Fruit fly (Drosophila melanogaster) whole organism, adult: ENCODE measurements around the gene CG13670.

Experiments used
- CG11617 ChIP-seq: fragments of 200-800 bp; sonication (Bioruptor generic); optimal IDR thresholded peaks from 2 replicates; lab custom pipeline; 2017; ENCODE audit warnings: mild to moderate bottlenecking, missing biosample characterization, missing genetic modification reagents, missing genetic modification characterization
- CG12768 ChIP-seq: fragments of 200-800 bp; sonication (Bioruptor generic); optimal IDR thresholded peaks from 2 replicates; lab custom pipeline; 2017; ENCODE audit warnings: missing biosample characterization, missing genetic modification characterization, mild to moderate bottlenecking, moderate library complexity, missing genetic modification reagents
- CG14711 ChIP-seq: fragments of 200-800 bp; sonication (Bioruptor generic); optimal IDR thresholded peaks from 2 replicates; lab custom pipeline; 2018; ENCODE audit warnings: missing biosample characterization, mild to moderate bottlenecking, missing genetic modification characterization, moderate library complexity
- CG1620 ChIP-seq: fragments of 200-800 bp; sonication (Bioruptor generic); optimal IDR thresholded peaks from 2 replicates; lab custom pipeline; 2016; ENCODE audit warnings: missing biosample characterization, missing genetic modification characterization
- CG33017 ChIP-seq: fragments of 200-800 bp; sonication (Bioruptor generic); optimal IDR thresholded peaks from 2 replicates; lab custom pipeline; 2018; ENCODE audit warnings: missing biosample characterization, mild to moderate bottlenecking, missing genetic modification characterization, moderate library complexity
- CG5204 ChIP-seq: fragments of 200-800 bp; sonication (Bioruptor generic); optimal IDR thresholded peaks from 2 replicates; lab custom pipeline; 2016; ENCODE audit warnings: missing biosample characterization, missing genetic modification characterization
- CG7045 ChIP-seq: fragments of 200-800 bp; sonication (Bioruptor generic); optimal IDR thresholded peaks from 2 replicates; lab custom pipeline; 2017; ENCODE audit warnings: missing biosample characterization, mild to moderate bottlenecking, missing genetic modification characterization
- CG7101 ChIP-seq: fragments of 200-800 bp; sonication (Bioruptor generic); optimal IDR thresholded peaks from 2 replicates; lab custom pipeline; 2018; ENCODE audit warnings: missing biosample characterization, mild to moderate bottlenecking, missing genetic modification characterization, moderate library complexity
- Clk ChIP-seq: fragments of 200-800 bp; sonication (Bioruptor generic); optimal IDR thresholded peaks from 2 replicates; lab custom pipeline; 2017; ENCODE audit warnings: missing biosample characterization, missing genetic modification characterization
- Crg-1 ChIP-seq: fragments of 200-800 bp; sonication (Bioruptor generic); optimal IDR thresholded peaks from 2 replicates; lab custom pipeline; 2016; ENCODE audit warnings: missing biosample characterization, missing genetic modification characterization
- Hr96 ChIP-seq: fragments of 200-800 bp; sonication (Bioruptor generic); optimal IDR thresholded peaks from 2 replicates; lab custom pipeline; 2016; ENCODE audit warnings: missing biosample characterization, missing genetic modification characterization
- Mnt ChIP-seq: fragments of 200-800 bp; sonication (Bioruptor generic); optimal IDR thresholded peaks from 2 replicates; lab custom pipeline; 2016; ENCODE audit warnings: missing biosample characterization, mild to moderate bottlenecking, missing genetic modification characterization
- bab1 ChIP-seq: fragments of 200-800 bp; sonication (Bioruptor generic); optimal IDR thresholded peaks from 3 replicates; lab custom pipeline; 2019; ENCODE audit warnings: missing biosample characterization, mild to moderate bottlenecking, missing genetic modification characterization, moderate library complexity
- cic ChIP-seq: fragments of 200-800 bp; sonication (Bioruptor generic); optimal IDR thresholded peaks from 2 replicates; lab custom pipeline; 2017; ENCODE audit warnings: missing biosample characterization, mild to moderate bottlenecking, missing genetic modification characterization, moderate library complexity
- cnc ChIP-seq, 2 experiments: fragments of >200 bp; optimal IDR thresholded peaks; 2 replicates each; lab custom pipeline; 2017
- kay ChIP-seq: fragments of 200-800 bp; sonication (Bioruptor generic); peaks from one replicate; lab custom pipeline; 2016; ENCODE audit warnings: missing biosample characterization, missing genetic modification characterization, borderline replicate concordance
- ovo ChIP-seq: fragments of 200-800 bp; sonication (Bioruptor generic); optimal IDR thresholded peaks from 2 replicates; lab custom pipeline; 2016; ENCODE audit warnings: missing biosample characterization, missing genetic modification characterization
- pad ChIP-seq: fragments of 200-800 bp; sonication (Bioruptor generic); optimal IDR thresholded peaks from 3 replicates; lab custom pipeline; 2017; ENCODE audit warnings: missing biosample characterization, missing genetic modification characterization, mild to moderate bottlenecking, moderate library complexity, missing genetic modification reagents
- tj ChIP-seq: fragments of 200-800 bp; sonication (Bioruptor generic); optimal IDR thresholded peaks from 3 replicates; lab custom pipeline; 2017; ENCODE audit warnings: missing biosample characterization, mild to moderate bottlenecking, missing genetic modification characterization, moderate library complexity
- toe ChIP-seq: fragments of 200-800 bp; sonication (Bioruptor generic); optimal IDR thresholded peaks from 2 replicates; lab custom pipeline; 2016; ENCODE audit warnings: missing biosample characterization, missing genetic modification characterization

Gene CG13670

DNA sequence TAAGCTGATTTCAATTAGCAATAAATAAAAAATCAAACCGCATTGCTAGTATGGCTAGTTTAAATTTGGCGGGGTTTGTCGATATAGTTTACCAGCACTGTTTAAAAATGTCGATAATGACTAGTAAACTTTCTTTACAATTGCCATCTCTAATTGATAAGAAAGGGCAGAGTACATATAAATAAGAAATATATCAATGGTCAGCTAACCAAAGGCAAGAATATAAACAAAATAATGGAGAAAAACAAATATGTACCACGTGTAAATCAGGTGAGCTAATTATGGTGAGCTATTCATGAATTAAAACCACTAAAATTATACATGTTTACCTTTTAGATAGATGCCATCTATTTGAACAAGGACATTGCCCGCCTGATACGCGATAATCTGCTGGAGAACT lies 18.4 kb downstream of the CG13670 start, which contains the start of gene Pex2:
TSS of gene Pex2 (plus strand) at position 131 of the 400 bp plus-strand sequence.
- TF ChIP-seq kay (GFP tag; lab: Kevin White, UChicago): peak; percentile 76
- TF ChIP-seq ovo (GFP tag; lab: Kevin White, UChicago): no peak
- peak; percentile 48 for TF ChIP-seq CG7101 (tag; lab: Kevin White, UChicago)
- peak; percentile 34 for TF ChIP-seq Crg-1 (GFP tag; lab: Kevin White, UChicago)
- TF ChIP-seq CG11617 (GFP tag; lab: Kevin White, UChicago): peak; percentile 18
- peak; percentile 43 for TF ChIP-seq toe
- peak; percentile 53 for TF ChIP-seq bab1 (GFP tag; lab: Kevin White, UChicago)
- peak; percentile 64 for TF ChIP-seq Mnt (GFP tag; lab: Kevin White, UChicago)
- peak; percentile 82 for TF ChIP-seq CG12768 (GFP tag; lab: Kevin White, UChicago)
- TF ChIP-seq cnc (optimal IDR thresholded peaks at IDR 0.05; lab: Kevin White, UChicago): no peak
- no peak for TF ChIP-seq Hr96 (GFP tag; lab: Kevin White, UChicago)
- peak; percentile 51 for TF ChIP-seq CG33017
- TF ChIP-seq cic: peak; percentile 99
- TF ChIP-seq CG5204 (GFP tag; lab: Kevin White, UChicago): peak; percentile 3
- no peak for TF ChIP-seq tj (GFP tag; lab: Kevin White, UChicago)
- TF ChIP-seq CG14711: peak; percentile 31
- no peak for TF ChIP-seq CG7045 (GFP tag; lab: Kevin White, UChicago)
- peak; percentile 57 for TF ChIP-seq CG1620 (GFP tag; lab: Kevin White, UChicago)
- TF ChIP-seq Clk (GFP tag; lab: Kevin White, UChicago): no peak
- TF ChIP-seq pad (GFP tag; lab: Kevin White, UChicago): peak; percentile 15

DNA sequence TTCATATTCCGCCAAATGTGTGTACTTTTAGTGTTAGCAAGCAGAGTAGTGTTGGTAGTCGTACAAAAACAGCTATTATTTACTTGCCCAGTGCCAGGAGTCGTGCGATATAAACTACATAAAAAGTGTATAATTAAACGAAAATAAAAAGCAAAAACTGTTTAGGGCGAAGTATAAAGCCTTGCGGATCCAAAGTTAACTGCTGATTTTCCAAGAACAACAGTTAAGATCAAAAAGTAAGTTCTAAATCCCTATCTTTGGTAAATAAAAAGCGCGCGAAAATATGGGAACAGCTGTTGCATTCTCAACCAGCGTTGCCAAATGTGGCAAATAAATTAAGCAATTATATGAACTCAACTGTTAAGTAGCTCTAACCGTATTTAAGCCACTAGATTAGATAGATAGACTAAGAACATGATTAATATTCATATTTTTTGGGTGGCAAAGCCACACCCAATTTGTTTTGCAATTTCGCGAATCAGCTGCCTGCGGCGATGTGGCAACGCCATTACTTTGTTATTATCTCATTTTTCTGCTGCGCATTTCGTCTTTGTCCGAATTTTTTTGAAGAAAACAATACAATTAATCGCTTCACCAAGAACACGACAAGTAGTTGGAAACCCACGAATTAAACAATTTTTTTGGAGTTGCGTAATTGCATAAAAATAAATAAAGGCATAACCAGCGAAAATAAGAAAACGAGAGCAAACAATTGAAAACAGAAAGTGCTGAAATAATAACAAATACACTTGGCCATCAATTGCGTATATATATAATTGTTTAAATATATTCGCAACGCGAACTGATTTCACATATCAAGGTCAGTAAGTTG lies 19.9 kb downstream of the CG13670 start, which contains the start of the genes Prim1 and CG7083:
TSS of gene Prim1 (plus strand) at position 51 of the 832 bp plus-strand sequence.
TSS of gene CG7083 (plus strand) at position 522 of the 832 bp plus-strand sequence.
- TF ChIP-seq tj (GFP tag; lab: Kevin White, UChicago) (peak; percentile 41), kay (GFP tag; lab: Kevin White, UChicago) (peak; percentile 59), CG33017 (peak; percentile 38), CG11617 (GFP tag; lab: Kevin White, UChicago) (peak; percentile 85), CG12768 (GFP tag; lab: Kevin White, UChicago) (peak; percentile 79), CG7045 (GFP tag; lab: Kevin White, UChicago) (peak; percentile 67), Clk (GFP tag; lab: Kevin White, UChicago) (no peak), CG14711 (peak; percentile 56), CG1620 (GFP tag; lab: Kevin White, UChicago) (peak; percentile 85), cnc (optimal IDR thresholded peaks at IDR 0.05; lab: Kevin White, UChicago) (no peak), toe (peak; percentile 83), CG7101 (tag; lab: Kevin White, UChicago) (peak; percentile 79), bab1 (GFP tag; lab: Kevin White, UChicago) (peak; percentile 69), Mnt (GFP tag; lab: Kevin White, UChicago) (peak; percentile 67), ovo (GFP tag; lab: Kevin White, UChicago) (peak; percentile 50), CG5204 (GFP tag; lab: Kevin White, UChicago) (peak; percentile 86), pad (GFP tag; lab: Kevin White, UChicago) (peak; percentile 60), Crg-1 (GFP tag; lab: Kevin White, UChicago) (peak; percentile 78), Hr96 (GFP tag; lab: Kevin White, UChicago) (peak; percentile 74), cic (peak; percentile 30)

DNA sequence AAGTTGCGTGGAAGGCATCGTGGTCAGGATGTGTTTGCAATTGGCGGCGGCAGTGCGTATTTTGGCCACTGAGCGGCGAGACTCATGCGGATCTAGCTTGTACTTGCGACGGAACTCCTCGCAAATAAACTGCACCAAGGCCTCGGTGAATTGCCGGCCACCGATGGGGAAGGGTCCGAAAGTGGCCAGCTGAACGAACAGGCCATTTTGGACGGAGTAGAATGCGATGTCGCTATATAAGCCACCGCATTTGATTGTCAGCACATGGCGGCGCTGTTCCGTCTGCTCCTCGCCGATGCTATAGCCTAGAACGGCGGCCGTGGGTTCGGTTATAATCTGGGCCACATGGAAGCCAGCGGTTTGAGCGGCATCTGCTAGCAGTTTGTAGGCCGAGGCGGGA lies 24.6 kb downstream of the CG13670 start:
- TF ChIP-seq CG12768 (GFP tag; lab: Kevin White, UChicago): no peak
- no peak for TF ChIP-seq CG7045 (GFP tag; lab: Kevin White, UChicago)
- TF ChIP-seq ovo (GFP tag; lab: Kevin White, UChicago): no peak
- TF ChIP-seq CG11617 (GFP tag; lab: Kevin White, UChicago): no peak
- TF ChIP-seq toe: no peak
- TF ChIP-seq cic: no peak
- no peak for TF ChIP-seq pad (GFP tag; lab: Kevin White, UChicago)
- TF ChIP-seq CG5204 (GFP tag; lab: Kevin White, UChicago): no peak
- no peak for TF ChIP-seq Hr96 (GFP tag; lab: Kevin White, UChicago)
- no peak for TF ChIP-seq CG1620 (GFP tag; lab: Kevin White, UChicago)
- no peak for TF ChIP-seq CG33017
- no peak for TF ChIP-seq kay (GFP tag; lab: Kevin White, UChicago)
- no peak for TF ChIP-seq CG14711
- TF ChIP-seq CG7101 (tag; lab: Kevin White, UChicago): no peak

DNA sequence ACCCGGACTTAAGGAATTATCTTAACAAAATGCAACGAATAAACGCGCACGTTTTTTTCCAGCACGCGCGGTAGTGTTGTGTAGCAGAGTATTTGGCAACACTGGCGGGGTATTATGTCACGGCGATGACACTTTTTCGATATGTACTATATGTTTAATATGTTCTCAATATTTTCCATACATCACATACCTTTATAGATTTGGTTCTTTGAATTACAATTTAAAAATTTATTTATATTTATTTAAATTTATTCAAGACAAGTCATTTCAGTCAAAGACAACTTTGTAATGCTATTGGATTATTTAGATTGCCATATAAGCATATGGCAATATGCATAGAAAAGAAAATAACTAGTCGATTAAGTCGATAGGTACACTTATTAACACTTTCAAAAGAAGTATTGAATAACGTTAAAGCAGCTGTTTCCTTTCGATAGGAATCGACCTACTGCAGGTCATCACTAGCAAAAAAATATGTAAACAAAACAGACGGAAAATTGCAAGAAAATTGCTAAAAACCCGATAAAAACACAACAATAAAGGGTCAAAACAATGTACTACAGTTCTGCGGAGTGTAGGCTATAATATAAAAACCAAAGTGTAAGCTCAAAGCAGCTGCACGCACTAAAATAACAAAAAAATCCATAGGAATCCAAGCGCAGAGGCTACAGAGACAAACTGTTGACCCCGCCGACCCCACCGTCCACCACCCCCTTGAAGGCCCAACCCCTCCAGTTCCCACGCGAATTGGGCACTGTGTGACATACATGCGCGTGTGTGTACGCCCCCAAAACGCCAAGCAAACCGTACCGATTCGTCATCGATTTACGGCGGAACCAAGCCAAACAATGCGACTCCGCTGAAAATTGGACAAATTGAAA lies 25.8 kb downstream of the CG13670 start, which contains the start of the genes CG7182 and GAPcenA:
TSS of gene CG7182 (minus strand) at position 283 of the 881 bp plus-strand sequence.
TSS of gene GAPcenA (plus strand) at position 462 of the 881 bp plus-strand sequence.
- peak; percentile 68 for TF ChIP-seq Crg-1 (GFP tag; lab: Kevin White, UChicago)
- TF ChIP-seq Hr96 (GFP tag; lab: Kevin White, UChicago): peak; percentile 65
- TF ChIP-seq CG12768 (GFP tag; lab: Kevin White, UChicago): peak; percentile 76
- TF ChIP-seq Mnt (GFP tag; lab: Kevin White, UChicago): peak; percentile 94
- peak; percentile 89 for TF ChIP-seq CG14711
- TF ChIP-seq ovo (GFP tag; lab: Kevin White, UChicago): peak; percentile 50
- TF ChIP-seq CG7101 (tag; lab: Kevin White, UChicago): peak; percentile 89
- TF ChIP-seq CG1620 (GFP tag; lab: Kevin White, UChicago): peak; percentile 79
- no peak for TF ChIP-seq kay (GFP tag; lab: Kevin White, UChicago)
- no peak for TF ChIP-seq CG5204 (GFP tag; lab: Kevin White, UChicago)
- peak; percentile 62 for TF ChIP-seq tj (GFP tag; lab: Kevin White, UChicago)
- TF ChIP-seq CG11617 (GFP tag; lab: Kevin White, UChicago): peak; percentile 88
- peak; percentile 56 for TF ChIP-seq Clk (GFP tag; lab: Kevin White, UChicago)
- no peak for TF ChIP-seq cic
- peak; percentile 80 for TF ChIP-seq bab1 (GFP tag; lab: Kevin White, UChicago)
- TF ChIP-seq CG33017: peak; percentile 83
- peak; percentile 77 for TF ChIP-seq toe
- peak; percentile 80 for TF ChIP-seq CG7045 (GFP tag; lab: Kevin White, UChicago)
- TF ChIP-seq cnc (optimal IDR thresholded peaks at IDR 0.05; lab: Kevin White, UChicago): no peak
- peak; percentile 81 for TF ChIP-seq pad (GFP tag; lab: Kevin White, UChicago)
